Fruit fly (Drosophila melanogaster): ENCODE results near the gene Rga.

Rga gene

DNA sequence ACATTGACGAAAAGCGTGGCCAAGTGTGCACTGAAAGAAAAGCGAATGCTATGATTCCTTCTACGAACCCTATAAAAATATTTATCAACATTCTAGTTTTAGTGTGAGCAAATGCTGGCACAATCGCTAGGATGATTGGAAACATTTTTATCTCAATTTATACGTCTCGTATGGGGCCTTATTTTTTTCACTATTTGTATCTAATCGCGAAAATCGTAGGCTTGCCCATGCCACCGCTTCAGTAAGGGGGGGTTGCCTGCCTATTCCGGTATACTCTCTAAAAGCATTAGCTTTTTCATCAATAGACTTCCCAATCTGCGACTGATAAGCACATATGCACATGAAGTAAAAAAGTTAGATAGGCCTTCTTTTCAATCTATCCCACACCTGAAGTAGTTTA lies 47.3 kb downstream of the Rga start (continued):
- TF ChIP-seq zen2 (GFP tag; IDR thresholded peaks at IDR 0.05; ENCODE audit: partially characterized antibody) (no peak), luna (GFP tag; optimal IDR thresholded peaks at IDR 0.05) (no peak), CG16863 (GFP tag; optimal IDR thresholded peaks at IDR 0.05) (peak; percentile 75), Hr3 (GFP tag; optimal IDR thresholded peaks at IDR 0.05) (peak; percentile 74), disco-r (GFP tag; optimal IDR thresholded peaks at IDR 0.05) (peak; percentile 26), CG12659 (GFP tag; optimal IDR thresholded peaks at IDR 0.05) (peak; percentile 84), wor (GFP tag; IDR thresholded peaks at IDR 0.05) (peak; percentile 75), salm (tag; optimal IDR thresholded peaks at IDR 0.05) (peak; percentile 73), CG11723 (GFP tag; optimal IDR thresholded peaks at IDR 0.05) (peak; percentile 62), PHDP (tag; optimal IDR thresholded peaks at IDR 0.05) (peak; percentile 76), CG1602 (GFP tag; optimal IDR thresholded peaks at IDR 0.05) (peak; percentile 56), CG4730 (GFP tag; IDR thresholded peaks at IDR 0.05) (peak; percentile 80), fru (optimal IDR thresholded peaks at IDR 0.05) (no peak), peb (GFP tag; IDR thresholded peaks at IDR 0.05) (peak; percentile 79), CG12299 (tag; optimal IDR thresholded peaks at IDR 0.05) (peak; percentile 11), CG15269 (tag; optimal IDR thresholded peaks at IDR 0.05) (peak; percentile 86), jumu (GFP tag; optimal IDR thresholded peaks at IDR 0.05) (peak; percentile 79), otp (GFP tag; IDR thresholded peaks at IDR 0.05) (peak; percentile 85), CG10654 (GFP tag; optimal IDR thresholded peaks at IDR 0.05) (peak; percentile 61), Antp (GFP tag; optimal IDR thresholded peaks at IDR 0.05) (peak; percentile 70), Oaz (GFP tag; IDR thresholded peaks at IDR 0.05) (peak; percentile 81), CG3995 (GFP tag; optimal IDR thresholded peaks at IDR 0.05) (peak; percentile 6), vfl (GFP tag; optimal IDR thresholded peaks at IDR 0.05) (peak; percentile 17), CG34422 (GFP tag; IDR thresholded peaks at IDR 0.05) (peak; percentile 90), CG13424 (tag; optimal IDR thresholded peaks at IDR 0.05) (peak; percentile 79), CG4820 (GFP tag; optimal IDR thresholded peaks at IDR 0.05) (peak; percentile 65), CG2120 (GFP tag; optimal IDR thresholded peaks at IDR 0.05) (peak; percentile 88), mam (GFP tag; optimal IDR thresholded peaks at IDR 0.05) (peak; percentile 65), chn (GFP tag; optimal IDR thresholded peaks at IDR 0.05) (peak; percentile 63), CG32767 (GFP tag; IDR thresholded peaks at IDR 0.05) (peak; percentile 67; the same call in 1 of the 2 replicates), CG5245 (GFP tag; optimal IDR thresholded peaks at IDR 0.05) (peak; percentile 48), CG15479 (GFP tag; optimal IDR thresholded peaks at IDR 0.05) (no peak), Ets97D (GFP tag; optimal IDR thresholded peaks at IDR 0.05) (peak; percentile 38), sqz (GFP tag; optimal IDR thresholded peaks at IDR 0.05) (no peak), H2.0 (GFP tag; IDR thresholded peaks at IDR 0.05) (peak; percentile 85), croc (GFP tag; conservative IDR thresholded peaks at IDR 0.05) (peak; percentile 56; the same call in 2 of the 3 replicates), CG13894 (tag; optimal IDR thresholded peaks at IDR 0.05) (no peak), CG17328 (GFP tag; IDR thresholded peaks at IDR 0.05) (peak; percentile 80), Drgx (GFP tag; IDR thresholded peaks at IDR 0.05) (peak; percentile 88), Abd-B (GFP tag; optimal IDR thresholded peaks at IDR 0.05) (no peak), CG14860 (GFP tag; IDR thresholded peaks at IDR 0.05; ENCODE audit: partially characterized antibody) (no peak), D (optimal IDR thresholded peaks at IDR 0.05) (no peak), D (GFP tag; optimal IDR thresholded peaks at IDR 0.05) (peak; percentile 72), tna (GFP tag; IDR thresholded peaks at IDR 0.05; ENCODE audit: partially characterized antibody) (no peak), CG8478 (optimal IDR thresholded peaks at IDR 0.05) (no peak), sima (GFP tag; optimal IDR thresholded peaks at IDR 0.05) (peak; percentile 51), D19A (tag; optimal IDR thresholded peaks at IDR 0.05) (peak; percentile 60), ham (GFP tag; IDR thresholded peaks at IDR 0.05) (no peak), tup (GFP tag; optimal IDR thresholded peaks at IDR 0.05) (peak; percentile 63), CG11504 (tag; optimal IDR thresholded peaks at IDR 0.05) (peak; percentile 88), HHEX (GFP tag; optimal IDR thresholded peaks at IDR 0.05) (peak; percentile 80), CG31388 (GFP tag; optimal IDR thresholded peaks at IDR 0.05) (peak; percentile 40), abd-A (tag; optimal IDR thresholded peaks at IDR 0.05) (no peak)

All from whole organism, embryonic.